Worm (Caenorhabditis elegans) whole organism, L2 larva: ENCODE results near the gene rimb-1.

ENCODE experiments used
- lin-39 ChIP-seq: fragments of 150-350 bp; optimal IDR thresholded peaks from 2 replicates; lab custom pipeline; 2014; ENCODE audit warnings: missing biosample characterization, missing genetic modification reagents, missing genetic modification characterization
- nhr-23 ChIP-seq: fragments of 150-350 bp; optimal IDR thresholded peaks from 2 replicates; lab custom pipeline; 2014; ENCODE audit warnings: missing biosample characterization, missing genetic modification reagents, missing genetic modification characterization
- nhr-237 ChIP-seq: fragments of 150-350 bp; optimal IDR thresholded peaks from 2 replicates; lab custom pipeline; 2014; ENCODE audit warnings: missing biosample characterization, missing genetic modification characterization
- nhr-77 ChIP-seq: fragments of 150-350 bp; optimal IDR thresholded peaks from 2 replicates; lab custom pipeline; 2014; ENCODE audit warnings: missing biosample characterization, missing genetic modification characterization

DNA sequence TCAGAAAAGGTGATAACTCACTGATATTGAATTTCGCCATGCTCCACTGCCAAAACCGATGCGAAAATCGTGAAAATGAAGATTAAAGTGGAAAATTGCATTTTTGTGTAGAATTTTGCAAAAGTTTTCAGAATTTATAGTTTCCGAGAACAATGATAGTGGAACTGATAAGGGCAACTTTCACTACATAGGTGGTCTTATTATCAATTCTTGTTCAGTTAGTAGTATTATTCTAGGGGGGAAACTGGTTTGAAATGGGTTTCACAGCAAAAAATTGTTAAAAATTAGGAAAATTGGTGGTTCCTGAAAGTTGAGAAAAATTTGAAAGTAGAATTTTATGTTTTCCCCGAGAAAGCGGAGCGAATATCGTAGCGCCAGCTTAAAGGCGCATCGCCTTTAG, 30.0 kb upstream of the rimb-1 start, which contains the start of gene Y46E12A.5:
- TF ChIP-seq nhr-77 (tag; lab: Kevin White, UChicago) (no peak), nhr-23 (tag; lab: Kevin White, UChicago) (no peak), lin-39 (tag; lab: Kevin White, UChicago) (no peak), nhr-237 (tag; lab: Kevin White, UChicago) (no peak)
